Worm (Caenorhabditis elegans): ENCODE data around the gene Y32G9A.2.

DNA sequence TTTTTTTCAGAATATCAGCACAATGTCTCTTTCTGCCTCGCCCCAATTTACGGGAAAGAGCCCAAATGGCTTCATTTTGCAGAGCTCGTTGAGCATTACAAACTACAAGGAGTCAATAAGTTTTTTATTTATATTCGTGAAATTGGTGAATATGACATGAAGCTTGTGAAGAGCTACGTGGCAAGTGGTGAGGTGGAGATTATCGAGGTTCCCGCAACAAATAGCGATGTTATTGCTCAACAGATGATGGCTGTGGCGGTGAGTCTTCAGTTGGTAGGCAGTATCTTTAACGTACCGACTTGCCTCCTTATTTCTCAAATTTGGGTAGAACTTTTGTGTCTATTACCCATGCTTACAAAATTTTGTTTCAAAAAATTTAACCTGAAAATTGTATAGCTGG lies 10.2 kb downstream of the Y32G9A.2 start:
- TF ChIP-seq him-1 (tag; optimal IDR thresholded peaks at IDR 0.05) (no peak), W03F9.2 (tag; optimal IDR thresholded peaks at IDR 0.05) (no peak), dao-5 (tag; optimal IDR thresholded peaks at IDR 0.05) (no peak)
